Fruit fly (Drosophila melanogaster) whole organism, wandering third instar larva: Measurements from ENCODE around the gene ru.

ENCODE experiments used
- Abd-B ChIP-seq: fragments of >200 bp; optimal IDR thresholded peaks from 2 replicates; lab custom pipeline; 2017; ENCODE audit warnings: missing biosample characterization, missing genetic modification characterization
- CG32264 ChIP-seq: fragments of 200-800 bp; sonication (Bioruptor generic); optimal IDR thresholded peaks from 2 replicates; lab custom pipeline; 2016; ENCODE audit warnings: missing biosample characterization, missing genetic modification characterization
- CG9705 ChIP-seq: fragments of 200-800 bp; sonication (Bioruptor generic); optimal IDR thresholded peaks from 2 replicates; lab custom pipeline; 2018; ENCODE audit warnings: missing biosample characterization, mild to moderate bottlenecking, missing genetic modification characterization
- CrebA ChIP-seq: fragments of 200-800 bp; sonication (Bioruptor generic); optimal IDR thresholded peaks from 2 replicates; lab custom pipeline; 2016; ENCODE audit warnings: missing biosample characterization, mild to moderate bottlenecking, missing genetic modification characterization, borderline replicate concordance
- Dfd ChIP-seq: fragments of >200 bp; optimal IDR thresholded peaks from 2 replicates; lab custom pipeline; 2017; ENCODE audit warnings: missing biosample characterization, missing genetic modification characterization
- Dif ChIP-seq: fragments of 200-275, 200-300 bp; sonication (Bioruptor generic); optimal IDR thresholded peaks from 2 replicates; lab custom pipeline; 2018; ENCODE audit warnings: missing biosample characterization, missing genetic modification characterization; ENCODE audit not compliant: partially characterized antibody
- GATAd ChIP-seq: sonication (Bioruptor generic); optimal IDR thresholded peaks from 2 replicates; lab custom pipeline; 2016; ENCODE audit warnings: missing biosample characterization, missing genetic modification characterization
- HLH106 ChIP-seq: fragments of 200-800 bp; optimal IDR thresholded peaks from 3 replicates; lab custom pipeline; 2019; ENCODE audit warnings: missing biosample characterization, mild to moderate bottlenecking, missing genetic modification characterization, moderate library complexity
- Hnf4 ChIP-seq: fragments of 200-800 bp; sonication (Bioruptor generic); optimal IDR thresholded peaks from 2 replicates; lab custom pipeline; 2016; ENCODE audit warnings: missing biosample characterization, mild to moderate bottlenecking, missing genetic modification characterization
- Hr78 ChIP-seq: fragments of >200 bp; optimal IDR thresholded peaks from 2 replicates; lab custom pipeline; 2017; ENCODE audit warnings: missing biosample characterization, missing genetic modification characterization
- Hr83 ChIP-seq: fragments of 200-300 bp; sonication (Bioruptor generic); optimal IDR thresholded peaks from 2 replicates; lab custom pipeline; 2016; ENCODE audit warnings: missing biosample characterization, mild to moderate bottlenecking, missing genetic modification characterization, moderate library complexity; ENCODE audit not compliant: poor library complexity, severe bottlenecking
- Jra ChIP-seq: sonication (Bioruptor generic); optimal IDR thresholded peaks from 2 replicates; lab custom pipeline; 2016; ENCODE audit warnings: missing biosample characterization, missing genetic modification characterization
- Mio ChIP-seq: sonication (Bioruptor generic); optimal IDR thresholded peaks from 2 replicates; lab custom pipeline; 2016; ENCODE audit warnings: missing biosample characterization, missing genetic modification characterization
- Myc ChIP-seq: fragments of >200 bp; optimal IDR thresholded peaks from 2 replicates; lab custom pipeline; 2017
- N ChIP-seq: fragments of >200 bp; optimal IDR thresholded peaks from 2 replicates; lab custom pipeline; 2018; ENCODE audit warnings: missing biosample characterization, missing external identifiers, missing genetic modification characterization
- OdsH ChIP-seq: fragments of 200-800 bp; sonication (Bioruptor generic); optimal IDR thresholded peaks from 2 replicates; lab custom pipeline; 2016; ENCODE audit warnings: missing biosample characterization, mild to moderate bottlenecking, missing genetic modification characterization
- Rel ChIP-seq, 2 experiments: fragments of 200-800 bp; sonication (Bioruptor generic) in 1 of 2; optimal IDR thresholded peaks; 2 replicates in 1 of 2; 3 replicates in 1 of 2; lab custom pipeline; 2016 to 2019; ENCODE audit warnings: mild to moderate bottlenecking in 2 of 2, missing biosample characterization in 2 of 2, missing genetic modification characterization in 2 of 2, moderate library complexity in 1 of 2
- Sp1 ChIP-seq: fragments of 200-800 bp; sonication (Bioruptor generic); optimal IDR thresholded peaks from 3 replicates; lab custom pipeline; 2019; ENCODE audit warnings: missing biosample characterization, mild to moderate bottlenecking, missing genetic modification characterization, moderate library complexity
- Vsx2 ChIP-seq: fragments of 200-300, 225-300 bp; sonication (Bioruptor generic); optimal IDR thresholded peaks from 2 replicates; lab custom pipeline; 2018; ENCODE audit warnings: missing biosample characterization, missing genetic modification characterization; ENCODE audit not compliant: partially characterized antibody
- br ChIP-seq: fragments of 200-800 bp; sonication (Bioruptor generic); optimal IDR thresholded peaks from 2 replicates; lab custom pipeline; 2016; ENCODE audit warnings: missing biosample characterization, missing genetic modification characterization
- brk ChIP-seq: fragments of 200-800 bp; sonication (Bioruptor generic); optimal IDR thresholded peaks from 2 replicates; lab custom pipeline; 2016; ENCODE audit warnings: missing biosample characterization, mild to moderate bottlenecking, missing genetic modification characterization
- dl ChIP-seq, 2 experiments: fragments of 175-275, 200-275 bp in 1 of 2; fragments of 200-275 bp in 1 of 2; sonication (Bioruptor generic); optimal IDR thresholded peaks; lab custom pipeline; 2018; ENCODE audit warnings: mild to moderate bottlenecking in 2 of 2, missing biosample characterization in 2 of 2, missing genetic modification characterization in 2 of 2, moderate library complexity in 2 of 2; ENCODE audit not compliant: partially characterized antibody in 2 of 2, insufficient read depth in 1 of 2
- dmrt93B ChIP-seq: fragments of 200-800 bp; sonication (Bioruptor generic); optimal IDR thresholded peaks from 2 replicates; lab custom pipeline; 2018; ENCODE audit warnings: missing biosample characterization, mild to moderate bottlenecking, missing genetic modification characterization
- dsf ChIP-seq: sonication (Bioruptor generic); optimal IDR thresholded peaks from 2 replicates; lab custom pipeline; 2016; ENCODE audit warnings: missing biosample characterization, missing genetic modification characterization, borderline replicate concordance
- ey ChIP-seq: fragments of 200-800 bp; sonication (Bioruptor generic); optimal IDR thresholded peaks from 2 replicates; lab custom pipeline; 2016; ENCODE audit warnings: missing biosample characterization, missing genetic modification characterization
- foxo ChIP-seq, 2 experiments: fragments of 200-800 bp; sonication (Bioruptor generic); optimal IDR thresholded peaks; 2 replicates in 1 of 2; 3 replicates in 1 of 2; lab custom pipeline; 2016 to 2017; ENCODE audit warnings: missing biosample characterization in 2 of 2, missing genetic modification characterization in 2 of 2
- fru ChIP-seq: fragments of 200-800 bp; sonication (Bioruptor generic); optimal IDR thresholded peaks from 3 replicates; lab custom pipeline; 2016; ENCODE audit warnings: missing biosample characterization, mild to moderate bottlenecking, missing genetic modification characterization
- h ChIP-seq: fragments of 200-800 bp; sonication (Bioruptor generic); optimal IDR thresholded peaks from 3 replicates; lab custom pipeline; 2016; ENCODE audit warnings: missing biosample characterization, mild to moderate bottlenecking, missing genetic modification characterization
- jim ChIP-seq: fragments of 175-275, 200-325 bp; sonication (Bioruptor generic); optimal IDR thresholded peaks from 2 replicates; lab custom pipeline; 2016; ENCODE audit warnings: missing biosample characterization, mild to moderate bottlenecking, missing genetic modification characterization
- lola ChIP-seq: fragments of >200 bp; optimal IDR thresholded peaks from 2 replicates; lab custom pipeline; 2017; ENCODE audit warnings: missing biosample characterization, missing genetic modification characterization
- pan ChIP-seq: fragments of >200 bp; optimal IDR thresholded peaks from 2 replicates; lab custom pipeline; 2017
- psq ChIP-seq: fragments of 200-800 bp; sonication (Bioruptor generic); optimal IDR thresholded peaks from 3 replicates; lab custom pipeline; 2017; ENCODE audit warnings: missing biosample characterization, mild to moderate bottlenecking, missing genetic modification characterization, moderate library complexity
- rgr ChIP-seq: fragments of 200-800 bp; sonication (Bioruptor generic); optimal IDR thresholded peaks from 3 replicates; lab custom pipeline; 2016; ENCODE audit warnings: missing biosample characterization, mild to moderate bottlenecking, missing genetic modification characterization
- sage ChIP-seq: fragments of 200-800 bp; sonication (Bioruptor generic); optimal IDR thresholded peaks from 2 replicates; lab custom pipeline; 2016; ENCODE audit warnings: missing biosample characterization, mild to moderate bottlenecking, missing genetic modification characterization
- sv ChIP-seq: fragments of 200-800 bp; sonication (Bioruptor generic); optimal IDR thresholded peaks from 3 replicates; lab custom pipeline; 2016; ENCODE audit warnings: missing biosample characterization, missing genetic modification characterization
- tai ChIP-seq: sonication (Bioruptor generic); optimal IDR thresholded peaks from 2 replicates; lab custom pipeline; 2016; ENCODE audit warnings: missing biosample characterization, missing genetic modification characterization
- usp ChIP-seq: fragments of >200 bp; optimal IDR thresholded peaks from 2 replicates; lab custom pipeline; 2017; ENCODE audit warnings: missing biosample characterization, missing genetic modification characterization
- woc ChIP-seq: sonication (Bioruptor generic); optimal IDR thresholded peaks from 2 replicates; lab custom pipeline; 2016; ENCODE audit warnings: missing biosample characterization, mild to moderate bottlenecking, missing genetic modification characterization

Gene ru

DNA sequence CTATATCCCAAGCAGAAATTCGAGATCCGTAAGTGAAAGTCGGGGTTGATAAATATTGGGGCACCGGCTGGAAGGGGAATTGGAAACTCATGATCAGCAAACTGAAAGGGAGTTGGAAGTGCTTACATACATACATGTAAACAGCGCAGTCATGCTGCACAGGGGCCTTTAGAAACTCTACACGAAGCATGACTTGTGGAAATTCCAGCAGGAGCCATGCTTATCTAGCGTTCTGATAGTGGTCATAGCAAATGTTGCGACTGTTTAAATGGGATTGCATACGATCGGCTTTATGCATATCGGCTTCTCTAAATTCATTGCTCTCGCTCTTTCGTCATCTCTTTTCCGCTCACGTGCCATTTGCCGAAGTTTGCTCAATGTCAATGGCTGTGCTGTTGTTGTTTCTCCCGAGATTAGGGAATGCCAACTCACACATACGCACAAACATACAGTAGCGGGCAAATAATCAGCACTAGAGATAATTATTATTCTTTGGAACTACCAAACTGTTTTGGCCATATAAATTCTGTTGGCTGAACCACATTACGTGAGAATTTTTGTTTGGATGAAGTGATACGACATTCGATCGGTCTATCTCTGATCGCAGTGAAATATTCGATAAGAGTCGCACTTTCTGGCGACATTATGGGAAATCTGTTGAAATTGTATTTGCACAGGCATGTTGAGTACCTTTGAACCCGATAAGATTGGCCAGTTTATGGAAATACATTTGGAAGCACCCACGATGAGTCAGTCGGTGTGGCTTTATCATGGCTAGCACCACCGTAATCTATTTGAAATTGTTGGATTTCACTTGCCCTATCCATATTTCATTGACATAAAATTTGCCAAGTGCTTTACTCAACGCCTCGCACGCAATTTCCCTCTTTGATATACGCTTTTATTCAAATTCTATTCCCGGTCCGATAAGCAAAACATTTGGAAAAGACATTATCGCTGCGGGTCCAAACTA, 34.2 kb upstream of the ru start:
- TF ChIP-seq Hr83 (GFP tag; lab: Kevin White, UChicago) (no peak), h (peak; percentile 86), brk (GFP tag; lab: Kevin White, UChicago) (no peak), GATAd (GFP tag; lab: Kevin White, UChicago) (no peak), dl (GFP tag; optimal IDR thresholded peaks at IDR 0.05; lab: Kevin White, UChicago; ENCODE audit: insufficient read depth in 1 of 2, partially characterized antibody in 2 of 2) (peak in 1 of 2 experiments; percentile 20), Rel (GFP tag; optimal IDR thresholded peaks at IDR 0.05; lab: Kevin White, UChicago) (peak; percentile 17), Rel (tag; optimal IDR thresholded peaks at IDR 0.05; lab: Kevin White, UChicago) (peak; percentile 36), Sp1 (GFP tag; lab: Kevin White, UChicago) (peak; percentile 4), Vsx2 (GFP tag; lab: Kevin White, UChicago) (no peak), sage (GFP tag; lab: Kevin White, UChicago) (no peak), rgr (GFP tag; lab: Kevin White, UChicago) (peak; percentile 75), pan (lab: Kevin White, UChicago) (no peak), lola (GFP tag; lab: Kevin White, UChicago) (no peak), Myc (lab: Kevin White, UChicago) (no peak), woc (GFP tag; lab: Kevin White, UChicago) (peak; percentile 10), Jra (GFP tag; lab: Kevin White, UChicago) (peak; percentile 27), OdsH (GFP tag; lab: Kevin White, UChicago) (peak; percentile 74), psq (GFP tag; lab: Kevin White, UChicago) (peak; percentile 35), Abd-B (GFP tag; lab: Kevin White, UChicago) (no peak), Mio (no peak), N (GFP tag; lab: Kevin White, UChicago) (no peak), CrebA (GFP tag; lab: Kevin White, UChicago) (no peak), dmrt93B (GFP tag; lab: Kevin White, UChicago) (no peak), fru (GFP tag; lab: Kevin White, UChicago) (peak; percentile 68), Hnf4 (peak; percentile 70), HLH106 (peak; percentile 26), ey (GFP tag; lab: Kevin White, UChicago) (peak; percentile 62), Hr78 (GFP tag; lab: Kevin White, UChicago) (no peak), CG9705 (GFP tag; lab: Kevin White, UChicago) (no peak), dsf (no peak), br (GFP tag; lab: Kevin White, UChicago) (peak; percentile 67), usp (GFP tag; lab: Kevin White, UChicago) (no peak), Dfd (GFP tag; lab: Kevin White, UChicago) (no peak), Dif (GFP tag; lab: Kevin White, UChicago) (peak; percentile 3), CG32264 (GFP tag; lab: Kevin White, UChicago) (no peak), tai (GFP tag; lab: Kevin White, UChicago) (no peak), foxo (GFP tag; optimal IDR thresholded peaks at IDR 0.05; lab: Kevin White, UChicago) (peak in 1 of 2 experiments; percentile 61), sv (GFP tag; lab: Kevin White, UChicago) (no peak), jim (GFP tag; lab: Kevin White, UChicago) (no peak)

- TF ChIP-seq foxo (GFP tag; optimal IDR thresholded peaks at IDR 0.05; lab: Kevin White, UChicago) (peak in 1 of 2 experiments; percentile 67), pan (lab: Kevin White, UChicago) (no peak), tai (GFP tag; lab: Kevin White, UChicago) (no peak), br (GFP tag; lab: Kevin White, UChicago) (no peak), OdsH (GFP tag; lab: Kevin White, UChicago) (no peak), Vsx2 (GFP tag; lab: Kevin White, UChicago) (no peak), N (GFP tag; lab: Kevin White, UChicago) (no peak), dsf (no peak), CrebA (GFP tag; lab: Kevin White, UChicago) (no peak), usp (GFP tag; lab: Kevin White, UChicago) (no peak), Dif (GFP tag; lab: Kevin White, UChicago) (no peak), rgr (GFP tag; lab: Kevin White, UChicago) (peak; percentile 63), sv (GFP tag; lab: Kevin White, UChicago) (peak; percentile 68), dl (GFP tag; optimal IDR thresholded peaks at IDR 0.05; lab: Kevin White, UChicago; ENCODE audit: insufficient read depth in 1 of 2, partially characterized antibody in 2 of 2) (no peak), Sp1 (GFP tag; lab: Kevin White, UChicago) (peak; percentile 53), psq (GFP tag; lab: Kevin White, UChicago) (peak; percentile 31), dmrt93B (GFP tag; lab: Kevin White, UChicago) (no peak), fru (GFP tag; lab: Kevin White, UChicago) (peak; percentile 69), CG32264 (GFP tag; lab: Kevin White, UChicago) (no peak), Hr83 (GFP tag; lab: Kevin White, UChicago) (no peak), woc (GFP tag; lab: Kevin White, UChicago) (peak; percentile 57), HLH106 (peak; percentile 69), sage (GFP tag; lab: Kevin White, UChicago) (no peak), lola (GFP tag; lab: Kevin White, UChicago) (no peak), jim (GFP tag; lab: Kevin White, UChicago) (no peak), h (peak; percentile 72), Myc (lab: Kevin White, UChicago) (peak; percentile 61), Rel (GFP tag; optimal IDR thresholded peaks at IDR 0.05; lab: Kevin White, UChicago) (no peak), Rel (tag; optimal IDR thresholded peaks at IDR 0.05; lab: Kevin White, UChicago) (peak; percentile 46), brk (GFP tag; lab: Kevin White, UChicago) (no peak), GATAd (GFP tag; lab: Kevin White, UChicago) (no peak), Jra (GFP tag; lab: Kevin White, UChicago) (peak; percentile 53), Hnf4 (no peak), Hr78 (GFP tag; lab: Kevin White, UChicago) (no peak), Dfd (GFP tag; lab: Kevin White, UChicago) (no peak), ey (GFP tag; lab: Kevin White, UChicago) (peak; percentile 79)
Observed at dm6 chr3L:1342133-1342580, 28.3 kb upstream of the ru start, which contains the start of gene indra. indra (minus strand) TSS chr3L:1342403.
